Fruit fly (Drosophila melanogaster) whole organism, prepupa: ENCODE data around the gene CG2124.
A peak's percentile ranks its signal among the peaks of the same experiment; 100 is the strongest.

Experiments used
- Blimp-1 ChIP-seq: fragments of 200-800 bp; sonication (Bioruptor generic); optimal IDR thresholded peaks from 3 replicates; lab custom pipeline; 2017; ENCODE audit warnings: missing biosample characterization, missing genetic modification characterization, mild to moderate bottlenecking, moderate library complexity, missing genetic modification reagents
- CG10631 ChIP-seq: fragments of 200-800 bp; sonication (Bioruptor generic); optimal IDR thresholded peaks from 2 replicates; lab custom pipeline; 2016; ENCODE audit warnings: missing biosample characterization, missing genetic modification characterization
- CG10669 ChIP-seq: fragments of 200-800 bp; sonication (Bioruptor generic); optimal IDR thresholded peaks from 3 replicates; lab custom pipeline; 2018; ENCODE audit warnings: missing biosample characterization, mild to moderate bottlenecking, missing genetic modification characterization, moderate library complexity
- CG11902 ChIP-seq: fragments of 200-800 bp; sonication (Bioruptor generic); optimal IDR thresholded peaks from 3 replicates; lab custom pipeline; 2016; ENCODE audit warnings: missing biosample characterization, missing genetic modification characterization
- CG1621 ChIP-seq: fragments of 200-800 bp; sonication (Bioruptor generic); optimal IDR thresholded peaks from 3 replicates; lab custom pipeline; 2018; ENCODE audit warnings: missing biosample characterization, mild to moderate bottlenecking, missing genetic modification characterization
- CG16779 ChIP-seq: fragments of 200-800 bp; sonication (Bioruptor generic); optimal IDR thresholded peaks from 3 replicates; lab custom pipeline; 2017; ENCODE audit warnings: missing biosample characterization, mild to moderate bottlenecking, missing genetic modification characterization
- CG31627 ChIP-seq: fragments of 200-800 bp; sonication (Bioruptor generic); optimal IDR thresholded peaks from 3 replicates; lab custom pipeline; 2016; ENCODE audit warnings: missing biosample characterization, missing genetic modification characterization
- CG32006 ChIP-seq: fragments of 200-800 bp; sonication (Bioruptor generic); optimal IDR thresholded peaks from 3 replicates; lab custom pipeline; 2017; ENCODE audit warnings: missing biosample characterization, mild to moderate bottlenecking, missing genetic modification characterization
- CG34406 ChIP-seq: fragments of 200-800 bp; sonication (Bioruptor generic); optimal IDR thresholded peaks from 3 replicates; lab custom pipeline; 2016; ENCODE audit warnings: missing biosample characterization, missing genetic modification characterization
- CG3919 ChIP-seq: fragments of 200-800 bp; sonication (Bioruptor generic); optimal IDR thresholded peaks from 3 replicates; lab custom pipeline; 2016; ENCODE audit warnings: missing biosample characterization, missing genetic modification characterization
- CG6163 ChIP-seq: fragments of 200-800 bp; sonication (Bioruptor generic); IDR thresholded peaks from 3 replicates; pipeline ENCODE4 v1.3.6; 2022; ENCODE audit warnings: missing biosample characterization, missing genetic modification characterization
- CG6276 ChIP-seq: fragments of 200-800 bp; sonication (Bioruptor generic); optimal IDR thresholded peaks from 2 replicates; lab custom pipeline; 2017; ENCODE audit warnings: missing biosample characterization, mild to moderate bottlenecking, missing genetic modification characterization
- CG6792 ChIP-seq: fragments of 200-800 bp; sonication (Bioruptor generic); optimal IDR thresholded peaks from 3 replicates; lab custom pipeline; 2016; ENCODE audit warnings: missing biosample characterization, missing genetic modification characterization
- CG6854 ChIP-seq: fragments of 200-800 bp; sonication (Bioruptor generic); optimal IDR thresholded peaks from 2 replicates; lab custom pipeline; 2017; ENCODE audit warnings: missing biosample characterization, mild to moderate bottlenecking, missing genetic modification characterization
- CG7368 ChIP-seq: fragments of 200-800 bp; sonication (Bioruptor generic); optimal IDR thresholded peaks from 3 replicates; lab custom pipeline; 2016; ENCODE audit warnings: missing biosample characterization, missing genetic modification characterization
- CG8119 ChIP-seq: fragments of 200-800 bp; sonication (Bioruptor generic); IDR thresholded peaks from 3 replicates; pipeline ENCODE4 v1.3.6; 2022; ENCODE audit warnings: missing biosample characterization, missing genetic modification characterization
- CG8319 ChIP-seq: fragments of 200-800 bp; sonication (Bioruptor generic); optimal IDR thresholded peaks from 3 replicates; lab custom pipeline; 2016; ENCODE audit warnings: missing biosample characterization, missing genetic modification characterization
- CG8632 ChIP-seq: fragments of 200-800 bp; sonication (Bioruptor generic); optimal IDR thresholded peaks from 3 replicates; lab custom pipeline; 2016; ENCODE audit warnings: missing biosample characterization, missing genetic modification characterization
- Eip75B ChIP-seq: fragments of 200-800 bp; sonication (Bioruptor generic); optimal IDR thresholded peaks from 3 replicates; lab custom pipeline; 2016; ENCODE audit warnings: missing biosample characterization, missing genetic modification characterization
- Eip78C ChIP-seq: fragments of 200-800 bp; sonication (Bioruptor generic); peaks from one replicate; lab custom pipeline; 2016; ENCODE audit warnings: missing biosample characterization, missing genetic modification characterization
- Eip93F ChIP-seq: fragments of 200-800 bp; sonication (Bioruptor generic); optimal IDR thresholded peaks from 2 replicates; lab custom pipeline; 2016; ENCODE audit warnings: missing biosample characterization, mild to moderate bottlenecking, missing genetic modification characterization
- Ets96B ChIP-seq: fragments of 200-800 bp; optimal IDR thresholded peaks from 2 replicates; lab custom pipeline; 2019; ENCODE audit warnings: missing biosample characterization, mild to moderate bottlenecking, missing genetic modification characterization, moderate library complexity
- Gug ChIP-seq: fragments of 200-800 bp; sonication (Bioruptor generic); IDR thresholded peaks from 2 replicates; pipeline ENCODE4 v1.3.6; 2022; ENCODE audit warnings: missing biosample characterization, missing genetic modification characterization
- Hr39 ChIP-seq: fragments of 200-800 bp; sonication (Bioruptor generic); optimal IDR thresholded peaks from 2 replicates; lab custom pipeline; 2016; ENCODE audit warnings: missing biosample characterization, missing genetic modification characterization
- Hr4 ChIP-seq: fragments of 200-800 bp; sonication (Bioruptor generic); optimal IDR thresholded peaks from 3 replicates; lab custom pipeline; 2016; ENCODE audit warnings: missing biosample characterization, missing genetic modification characterization
- Lpt ChIP-seq: fragments of 200-800 bp; sonication (Bioruptor generic); optimal IDR thresholded peaks from 3 replicates; lab custom pipeline; 2016; ENCODE audit warnings: missing biosample characterization, missing genetic modification characterization
- Met ChIP-seq: fragments of 200-800 bp; sonication (Bioruptor generic); optimal IDR thresholded peaks from 3 replicates; lab custom pipeline; 2016; ENCODE audit warnings: missing biosample characterization, missing genetic modification characterization
- OdsH ChIP-seq: fragments of 200-800 bp; sonication (Bioruptor generic); optimal IDR thresholded peaks from 3 replicates; lab custom pipeline; 2016; ENCODE audit warnings: missing biosample characterization, missing genetic modification characterization
- Smox ChIP-seq: fragments of 200-800 bp; sonication (Bioruptor generic); optimal IDR thresholded peaks from 3 replicates; lab custom pipeline; 2016; ENCODE audit warnings: missing biosample characterization, missing genetic modification characterization
- Sox102F ChIP-seq: fragments of 200-800 bp; sonication (Bioruptor generic); optimal IDR thresholded peaks from 2 replicates; lab custom pipeline; 2016; ENCODE audit warnings: missing biosample characterization, mild to moderate bottlenecking, missing genetic modification characterization
- Sox15 ChIP-seq: fragments of 200-800 bp; sonication (Bioruptor generic); optimal IDR thresholded peaks from 3 replicates; lab custom pipeline; 2016; ENCODE audit warnings: missing biosample characterization, missing genetic modification characterization
- acj6 ChIP-seq: fragments of 200-800 bp; sonication (Bioruptor generic); optimal IDR thresholded peaks from 3 replicates; lab custom pipeline; 2016; ENCODE audit warnings: missing biosample characterization, missing genetic modification characterization
- dac ChIP-seq: fragments of 200-800 bp; sonication (Bioruptor generic); optimal IDR thresholded peaks from 2 replicates; lab custom pipeline; 2017; ENCODE audit warnings: missing biosample characterization, mild to moderate bottlenecking, missing genetic modification characterization
- dsx ChIP-seq: fragments of 200-800 bp; optimal IDR thresholded peaks from 3 replicates; lab custom pipeline; 2019; ENCODE audit warnings: missing biosample characterization, mild to moderate bottlenecking, missing genetic modification characterization, moderate library complexity; ENCODE audit not compliant: poor library complexity, severe bottlenecking
- esn ChIP-seq: fragments of 200-800 bp; sonication (Bioruptor generic); optimal IDR thresholded peaks from 2 replicates; lab custom pipeline; 2016; ENCODE audit warnings: missing biosample characterization, mild to moderate bottlenecking, missing genetic modification characterization, moderate library complexity
- fd85E ChIP-seq: fragments of 200-800 bp; sonication (Bioruptor generic); optimal IDR thresholded peaks from 3 replicates; lab custom pipeline; 2016; ENCODE audit warnings: missing biosample characterization, missing genetic modification characterization
- fkh ChIP-seq: fragments of 200-800 bp; sonication (Bioruptor generic); optimal IDR thresholded peaks from 3 replicates; lab custom pipeline; 2017; ENCODE audit warnings: missing biosample characterization, mild to moderate bottlenecking, missing genetic modification characterization, moderate library complexity
- lz ChIP-seq: fragments of 200-800 bp; sonication (Bioruptor generic); optimal IDR thresholded peaks from 3 replicates; lab custom pipeline; 2016; ENCODE audit warnings: missing biosample characterization, missing genetic modification characterization
- net ChIP-seq: fragments of 200-800 bp; sonication (Bioruptor generic); optimal IDR thresholded peaks from 3 replicates; lab custom pipeline; 2016; ENCODE audit warnings: missing biosample characterization, missing genetic modification characterization
- salr ChIP-seq, 2 experiments: fragments of 200-800 bp; sonication (Bioruptor generic); optimal IDR thresholded peaks; 3 replicates each; lab custom pipeline; 2016 to 2018; ENCODE audit warnings: missing biosample characterization in 2 of 2, missing genetic modification characterization in 2 of 2, mild to moderate bottlenecking in 1 of 2
- spab ChIP-seq: fragments of 200-800 bp; sonication (Bioruptor generic); optimal IDR thresholded peaks from 2 replicates; lab custom pipeline; 2017; ENCODE audit warnings: missing biosample characterization, mild to moderate bottlenecking, missing genetic modification characterization, missing genetic modification reagents
- ss ChIP-seq, 2 experiments: fragments of 200-800 bp; sonication (Bioruptor generic); optimal IDR thresholded peaks; 2 replicates in 1 of 2; 3 replicates in 1 of 2; lab custom pipeline; 2017 to 2018; ENCODE audit warnings: mild to moderate bottlenecking in 2 of 2, missing biosample characterization in 2 of 2, missing genetic modification characterization in 2 of 2, moderate library complexity in 1 of 2
- svp ChIP-seq: fragments of 200-800 bp; sonication (Bioruptor generic); peaks from one replicate; lab custom pipeline; 2016; ENCODE audit warnings: missing biosample characterization, missing genetic modification characterization
- topi ChIP-seq: fragments of 200-800 bp; sonication (Bioruptor generic); optimal IDR thresholded peaks from 3 replicates; lab custom pipeline; 2016; ENCODE audit warnings: missing biosample characterization, missing genetic modification characterization
- vri ChIP-seq: fragments of 200-800 bp; sonication (Bioruptor generic); optimal IDR thresholded peaks from 3 replicates; lab custom pipeline; 2016; ENCODE audit warnings: missing biosample characterization, mild to moderate bottlenecking, missing genetic modification characterization

CG2124 gene

DNA sequence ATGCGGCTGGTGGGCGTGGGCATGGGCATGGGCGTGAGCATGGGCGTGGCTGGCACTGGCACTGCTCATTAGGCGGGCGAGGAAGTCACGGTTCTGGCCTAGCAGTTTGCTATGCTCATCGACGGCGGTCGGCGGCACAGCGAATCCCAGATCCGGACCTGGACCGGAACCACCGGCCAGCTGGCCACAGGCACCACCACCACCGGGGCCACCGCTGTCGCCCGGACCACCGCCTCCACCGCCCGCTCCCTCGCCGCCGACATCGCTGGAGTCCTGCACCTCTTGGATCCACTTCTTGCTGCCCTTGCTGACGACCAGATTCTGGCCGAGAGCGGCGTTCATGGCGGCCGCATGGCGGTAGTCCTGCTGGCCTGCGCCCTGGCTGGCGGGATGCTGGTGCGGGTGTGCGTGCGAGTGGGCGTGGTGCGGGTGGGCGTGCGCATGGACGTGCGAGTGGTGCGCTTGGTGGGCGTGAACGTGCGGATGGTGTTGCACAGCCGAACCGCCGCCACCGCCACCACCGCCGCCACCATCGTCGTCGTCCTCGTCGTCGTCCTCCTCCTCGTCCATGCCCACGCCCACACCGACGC, 11.1 kb downstream of the CG2124 start:
- TF ChIP-seq Met (GFP tag; lab: Kevin White, UChicago) (no peak), CG8119 (no peak), dsx (no peak), fd85E (no peak), CG8319 (GFP tag; lab: Kevin White, UChicago) (no peak), CG6792 (no peak), net (GFP tag; lab: Kevin White, UChicago) (no peak), Blimp-1 (GFP tag; lab: Kevin White, UChicago) (no peak), Smox (GFP tag; lab: Kevin White, UChicago) (no peak), OdsH (GFP tag; lab: Kevin White, UChicago) (no peak), CG16779 (tag; lab: Kevin White, UChicago) (no peak), Eip75B (no peak)

DNA sequence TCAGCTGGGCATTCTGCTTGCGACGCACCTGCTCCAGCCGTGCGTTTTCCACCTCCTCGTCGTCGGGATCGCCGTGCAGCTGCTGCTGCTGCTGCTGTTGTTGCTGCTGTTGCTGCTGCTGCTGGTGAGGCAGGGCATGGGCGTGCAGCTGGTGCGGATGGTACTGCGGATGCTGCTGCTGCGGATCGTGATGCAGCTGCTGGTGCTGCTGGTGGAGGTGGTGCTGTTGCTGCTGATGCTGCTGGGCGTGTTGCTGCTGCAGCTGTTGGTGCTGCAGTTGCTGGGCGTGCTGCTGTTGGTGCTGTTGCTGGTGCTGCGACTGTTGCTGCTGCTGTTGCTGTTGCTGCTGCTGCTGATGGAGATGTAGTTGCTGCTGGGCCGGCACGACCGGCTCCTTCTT, 11.7 kb downstream of the CG2124 start:
- TF ChIP-seq Ets96B (tag; lab: Kevin White, UChicago) (no peak), CG8632 (GFP tag; lab: Kevin White, UChicago) (no peak), Blimp-1 (GFP tag; lab: Kevin White, UChicago) (no peak), CG6792 (no peak)

DNA sequence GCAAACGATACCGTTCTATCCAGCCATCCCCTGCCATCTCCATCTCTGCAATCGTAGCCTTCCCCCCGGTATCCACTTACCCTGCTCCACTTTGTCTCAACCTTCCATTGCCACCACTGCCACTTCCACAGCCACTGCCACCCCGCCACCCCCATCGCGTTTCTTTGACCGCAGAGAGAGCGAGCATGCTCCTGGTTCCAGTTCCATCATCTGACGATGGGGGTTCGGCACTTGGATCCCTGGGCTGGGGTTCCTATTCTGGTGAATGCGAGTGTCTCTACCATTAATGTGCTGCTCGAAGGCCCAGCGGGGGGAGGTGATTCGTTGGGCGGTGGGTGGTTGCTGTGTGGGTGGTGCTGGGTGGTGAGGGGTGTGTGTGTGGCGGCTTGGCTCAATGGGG, 17.6 kb downstream of the CG2124 start:
- TF ChIP-seq svp (GFP tag; lab: Kevin White, UChicago) = peak; percentile 1
- peak; percentile 24 for TF ChIP-seq CG7368 (GFP tag; lab: Kevin White, UChicago)
- no peak for TF ChIP-seq CG8632 (GFP tag; lab: Kevin White, UChicago)
- TF ChIP-seq CG6792 = no peak
- no peak for TF ChIP-seq Met (GFP tag; lab: Kevin White, UChicago)
- no peak for TF ChIP-seq Hr39
- no peak for TF ChIP-seq OdsH (GFP tag; lab: Kevin White, UChicago)

DNA sequence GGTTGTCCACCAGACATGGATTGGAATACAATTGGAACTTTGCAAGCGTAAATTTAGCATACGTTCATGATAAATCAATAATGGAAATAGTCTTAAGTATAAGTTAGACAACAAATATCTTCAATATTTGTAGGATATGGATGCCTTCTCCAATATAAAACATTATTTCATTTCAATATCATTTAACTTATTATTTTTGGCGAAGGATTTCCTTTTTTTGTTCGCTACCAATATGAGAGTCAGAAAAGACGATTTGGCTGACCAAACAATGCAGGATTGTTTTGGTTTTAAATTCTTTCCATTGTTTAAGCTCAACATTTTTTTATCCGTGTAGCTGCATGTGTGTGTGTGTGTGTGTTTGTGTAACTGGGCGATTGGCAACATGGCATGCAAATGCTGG, 19.3 kb downstream of the CG2124 start:
- TF ChIP-seq Sox15 (GFP tag; lab: Kevin White, UChicago) = no peak
- no peak for TF ChIP-seq Gug (GFP tag; lab: Robert Waterston, UW)
- no peak for TF ChIP-seq salr (GFP tag; optimal IDR thresholded peaks at IDR 0.05; lab: Kevin White, UChicago)
- no peak for TF ChIP-seq Hr39
- TF ChIP-seq CG31627 (GFP tag; lab: Kevin White, UChicago) = no peak
- no peak for TF ChIP-seq Eip75B
- peak; percentile 44 for TF ChIP-seq CG32006 (GFP tag; lab: Kevin White, UChicago)
- TF ChIP-seq vri (GFP tag; lab: Kevin White, UChicago) = no peak
- peak in 1 of 2 experiments; percentile 6 for TF ChIP-seq ss (GFP tag; optimal IDR thresholded peaks at IDR 0.05; lab: Kevin White, UChicago)
- peak; percentile 4 for TF ChIP-seq topi (GFP tag; lab: Kevin White, UChicago)
- TF ChIP-seq svp (GFP tag; lab: Kevin White, UChicago) = peak; percentile 67
- TF ChIP-seq Blimp-1 (GFP tag; lab: Kevin White, UChicago) = no peak
- TF ChIP-seq CG10631 (GFP tag; lab: Kevin White, UChicago) = no peak
- no peak for TF ChIP-seq CG8119
- no peak for TF ChIP-seq CG6792
- no peak for TF ChIP-seq fkh (GFP tag; lab: Kevin White, UChicago)
- TF ChIP-seq Hr4 (GFP tag; lab: Kevin White, UChicago) = no peak
- TF ChIP-seq CG3919 (GFP tag; lab: Kevin White, UChicago) = no peak
- TF ChIP-seq CG34406 = no peak
- TF ChIP-seq lz = no peak
- TF ChIP-seq spab (GFP tag; lab: Kevin White, UChicago) = no peak
- no peak for TF ChIP-seq Lpt (GFP tag; lab: Kevin White, UChicago)
- no peak for TF ChIP-seq CG1621 (tag; lab: Kevin White, UChicago)
- no peak for TF ChIP-seq dsx
- TF ChIP-seq CG11902 (GFP tag; lab: Kevin White, UChicago) = no peak
- no peak for TF ChIP-seq CG6276
- TF ChIP-seq CG16779 (tag; lab: Kevin White, UChicago) = no peak
- TF ChIP-seq CG6163 (GFP tag; lab: Robert Waterston, UW) = no peak
- no peak for TF ChIP-seq CG6854 (GFP tag; lab: Kevin White, UChicago)
- TF ChIP-seq Ets96B (tag; lab: Kevin White, UChicago) = no peak
- TF ChIP-seq acj6 (GFP tag; lab: Kevin White, UChicago) = no peak
- TF ChIP-seq CG10669 (GFP tag; lab: Kevin White, UChicago) = no peak
- peak; percentile 55 for TF ChIP-seq Eip78C
- TF ChIP-seq Eip93F (GFP tag; lab: Kevin White, UChicago) = no peak
- TF ChIP-seq Sox102F = no peak
- TF ChIP-seq esn = no peak
- no peak for TF ChIP-seq dac (GFP tag; lab: Kevin White, UChicago)
